Fruit fly (Drosophila melanogaster) whole organism, embryonic: ENCODE data around the gene Rbcn-3B.

Source experiments
- Adf1 ChIP-seq: fragments of 200-800 bp; sonication (Bioruptor generic); IDR thresholded peaks from 2 replicates; pipeline ENCODE4 v1.3.6; 2022; ENCODE audit warnings: missing biosample characterization, missing genetic modification characterization
- Atf-2 ChIP-seq: fragments of 200-800 bp; sonication (Bioruptor generic); optimal IDR thresholded peaks from 2 replicates; lab custom pipeline; 2016; ENCODE audit warnings: missing biosample characterization, missing genetic modification characterization
- C15 ChIP-seq: fragments of 200-800 bp; sonication (Bioruptor generic); IDR thresholded peaks from 3 replicates; pipeline ENCODE4 v1.3.6; 2022; ENCODE audit warnings: missing biosample characterization, missing genetic modification characterization
- CG11085 ChIP-seq: fragments of 200-800 bp; sonication (Bioruptor generic); IDR thresholded peaks from 2 replicates; pipeline ENCODE4 v1.3.6; 2022; ENCODE audit warnings: missing biosample characterization, missing genetic modification characterization
- CG11695 ChIP-seq: fragments of 200-800 bp; sonication (Bioruptor generic); IDR thresholded peaks from 3 replicates; pipeline ENCODE4 v1.3.6; 2022; ENCODE audit warnings: missing biosample characterization, missing genetic modification characterization
- CG12299 ChIP-seq: fragments of 200-800 bp; sonication (Bioruptor generic); optimal IDR thresholded peaks from 2 replicates; lab custom pipeline; 2018; ENCODE audit warnings: missing biosample characterization, mild to moderate bottlenecking, missing genetic modification characterization
- CG13287 ChIP-seq: fragments of 200-800 bp; sonication (Bioruptor generic); IDR thresholded peaks from 2 replicates; pipeline ENCODE4 v1.3.6; 2022; ENCODE audit warnings: missing biosample characterization, missing genetic modification characterization; ENCODE audit not compliant: partially characterized antibody
- CG14441 ChIP-seq: fragments of 200-800 bp; sonication (Bioruptor generic); IDR thresholded peaks from 2 replicates; pipeline ENCODE4 v1.3.6; 2022; ENCODE audit warnings: missing biosample characterization, missing genetic modification characterization
- CG14667 ChIP-seq: fragments of 200-800 bp; sonication (Bioruptor generic); IDR thresholded peaks from 2 replicates; pipeline ENCODE4 v1.3.6; 2022; ENCODE audit warnings: missing biosample characterization, missing genetic modification characterization
- CG14710 ChIP-seq: fragments of 200-800 bp; sonication (Bioruptor generic); optimal IDR thresholded peaks from 3 replicates; lab custom pipeline; 2019; ENCODE audit warnings: missing biosample characterization, mild to moderate bottlenecking, missing genetic modification characterization, moderate library complexity
- CG17912 ChIP-seq: fragments of 200-800 bp; sonication (Bioruptor generic); optimal IDR thresholded peaks from 2 replicates; lab custom pipeline; 2018; ENCODE audit warnings: missing biosample characterization, mild to moderate bottlenecking, missing genetic modification characterization
- CG18619 ChIP-seq: fragments of 200-800 bp; sonication (Bioruptor generic); optimal IDR thresholded peaks from 3 replicates; lab custom pipeline; 2017; ENCODE audit warnings: missing biosample characterization, mild to moderate bottlenecking, missing genetic modification characterization
- CG2116 ChIP-seq: fragments of 200-800 bp; sonication (Bioruptor generic); optimal IDR thresholded peaks from 3 replicates; lab custom pipeline; 2018; ENCODE audit warnings: missing biosample characterization, mild to moderate bottlenecking, missing genetic modification characterization
- CG2712 ChIP-seq: fragments of 200-800 bp; optimal IDR thresholded peaks from 3 replicates; lab custom pipeline; 2019; ENCODE audit warnings: missing biosample characterization, mild to moderate bottlenecking, missing genetic modification characterization, moderate library complexity
- CG2889 ChIP-seq: fragments of 200-800 bp; sonication (Bioruptor generic); IDR thresholded peaks from 3 replicates; pipeline ENCODE4 v1.3.6; 2022; ENCODE audit warnings: missing biosample characterization, missing genetic modification characterization
- CG3838 ChIP-seq: fragments of 200-800 bp; sonication (Bioruptor generic); optimal IDR thresholded peaks from 3 replicates; lab custom pipeline; 2016; ENCODE audit warnings: missing biosample characterization, missing genetic modification characterization
- CG4707 ChIP-seq: fragments of 200-800 bp; sonication (Bioruptor generic); optimal IDR thresholded peaks from 2 replicates; lab custom pipeline; 2018; ENCODE audit warnings: missing biosample characterization, mild to moderate bottlenecking, missing genetic modification characterization, moderate library complexity
- CG5245 ChIP-seq: fragments of 200-800 bp; sonication (Bioruptor generic); optimal IDR thresholded peaks from 3 replicates; lab custom pipeline; 2016; ENCODE audit warnings: missing biosample characterization, missing genetic modification characterization
- CG6683 ChIP-seq: fragments of 200-800 bp; sonication (Bioruptor generic); optimal IDR thresholded peaks from 2 replicates; lab custom pipeline; 2017; ENCODE audit warnings: missing biosample characterization, mild to moderate bottlenecking, missing genetic modification characterization, missing genetic modification reagents
- CG7556 ChIP-seq: fragments of 200-800 bp; sonication (Bioruptor generic); optimal IDR thresholded peaks from 2 replicates; lab custom pipeline; 2017; ENCODE audit warnings: missing biosample characterization, mild to moderate bottlenecking, missing genetic modification characterization
- CG7745 ChIP-seq: fragments of 200-800 bp; sonication (Bioruptor generic); optimal IDR thresholded peaks from 2 replicates; lab custom pipeline; 2018; ENCODE audit warnings: missing biosample characterization, mild to moderate bottlenecking, missing genetic modification characterization, moderate library complexity
- CG8359 ChIP-seq: fragments of 200-800 bp; sonication (Bioruptor generic); optimal IDR thresholded peaks from 2 replicates; lab custom pipeline; 2017; ENCODE audit warnings: missing biosample characterization, mild to moderate bottlenecking, missing genetic modification characterization, borderline replicate concordance
- CG8944 ChIP-seq: fragments of 200-800 bp; sonication (Bioruptor generic); optimal IDR thresholded peaks from 3 replicates; lab custom pipeline; 2016; ENCODE audit warnings: missing biosample characterization, missing genetic modification characterization
- CG9215 ChIP-seq: fragments of 200-800 bp; sonication (Bioruptor generic); IDR thresholded peaks from 2 replicates; pipeline ENCODE4 v1.3.6; 2022; ENCODE audit warnings: missing biosample characterization, missing genetic modification characterization
- CG9437 ChIP-seq: fragments of 200-800 bp; sonication (Bioruptor generic); optimal IDR thresholded peaks from 2 replicates; lab custom pipeline; 2018; ENCODE audit warnings: missing biosample characterization, mild to moderate bottlenecking, missing genetic modification characterization
- CG9876 ChIP-seq: fragments of 200-800 bp; sonication (Bioruptor generic); optimal IDR thresholded peaks from 2 replicates; lab custom pipeline; 2016; ENCODE audit warnings: missing biosample characterization, missing genetic modification characterization
- CG9932 ChIP-seq: fragments of 200-800 bp; sonication (Bioruptor generic); IDR thresholded peaks from 2 replicates; pipeline ENCODE4 v1.3.6; 2022; ENCODE audit warnings: missing biosample characterization, missing genetic modification characterization
- Dll ChIP-seq: fragments of 200-800 bp; sonication (Bioruptor generic); IDR thresholded peaks from 4 replicates; pipeline ENCODE4 v1.3.6; 2022; ENCODE audit warnings: missing biosample characterization, missing genetic modification characterization; ENCODE audit not compliant: partially characterized antibody
- Doc2 ChIP-seq: fragments of 200-800 bp; sonication (Bioruptor generic); IDR thresholded peaks from 2 replicates; pipeline ENCODE4 v1.3.6; 2022; ENCODE audit warnings: missing biosample characterization, missing genetic modification characterization
- Dref ChIP-seq: fragments of 200-800 bp; sonication (Bioruptor generic); IDR thresholded peaks from 2 replicates; pipeline ENCODE4 v1.3.6; 2022; ENCODE audit warnings: missing biosample characterization, missing genetic modification characterization
- H2.0 ChIP-seq: fragments of 200-800 bp; sonication (Bioruptor generic); IDR thresholded peaks from 2 replicates; pipeline ENCODE4 v1.3.6; 2022; ENCODE audit warnings: missing biosample characterization, missing genetic modification characterization
- NC2α ChIP-seq: fragments of 200-800 bp; sonication (Bioruptor generic); optimal IDR thresholded peaks from 2 replicates; lab custom pipeline; 2016; ENCODE audit warnings: missing biosample characterization, missing genetic modification characterization
- Nf-YC ChIP-seq: fragments of 200-800 bp; optimal IDR thresholded peaks from 3 replicates; lab custom pipeline; 2019; ENCODE audit warnings: missing biosample characterization, mild to moderate bottlenecking, missing genetic modification characterization, moderate library complexity
- Sin3A ChIP-seq: fragments of >200 bp; optimal IDR thresholded peaks from 2 replicates; lab custom pipeline; 2018
- Six4 ChIP-seq: fragments of 200-800 bp; sonication (Bioruptor generic); optimal IDR thresholded peaks from 2 replicates; lab custom pipeline; 2016; ENCODE audit warnings: missing biosample characterization, missing genetic modification characterization
- Sox100B ChIP-seq: fragments of 200-800 bp; sonication (Bioruptor generic); optimal IDR thresholded peaks from 3 replicates; lab custom pipeline; 2018; ENCODE audit warnings: missing biosample characterization, mild to moderate bottlenecking, missing genetic modification characterization
- emc ChIP-seq: fragments of 200-800 bp; sonication (Bioruptor generic); optimal IDR thresholded peaks from 2 replicates; lab custom pipeline; 2016; ENCODE audit warnings: missing biosample characterization, missing genetic modification characterization
- ewg ChIP-seq: fragments of 200-800 bp; sonication (Bioruptor generic); optimal IDR thresholded peaks from 3 replicates; lab custom pipeline; 2017; ENCODE audit warnings: mild to moderate bottlenecking, missing biosample characterization, missing genetic modification reagents, missing genetic modification characterization
- fd102C ChIP-seq: fragments of 200-800 bp; sonication (Bioruptor generic); optimal IDR thresholded peaks from 2 replicates; lab custom pipeline; 2018; ENCODE audit warnings: missing biosample characterization, mild to moderate bottlenecking, missing genetic modification characterization, moderate library complexity
- hb ChIP-seq: fragments of 200-800 bp; sonication (Bioruptor generic); IDR thresholded peaks from 3 replicates; pipeline ENCODE4 v1.3.6; 2022; ENCODE audit warnings: missing biosample characterization, missing genetic modification characterization; ENCODE audit not compliant: partially characterized antibody
- ken ChIP-seq: fragments of 200-800 bp; sonication (Bioruptor generic); IDR thresholded peaks from 3 replicates; pipeline ENCODE4 v1.3.6; 2022; ENCODE audit warnings: missing biosample characterization, missing genetic modification characterization
- kni ChIP-seq: fragments of 200-800 bp; sonication (Bioruptor generic); optimal IDR thresholded peaks from 3 replicates; lab custom pipeline; 2017; ENCODE audit warnings: mild to moderate bottlenecking, missing biosample characterization, missing genetic modification reagents, missing genetic modification characterization
- nmo ChIP-seq: fragments of 200-800 bp; sonication (Bioruptor generic); optimal IDR thresholded peaks from 2 replicates; lab custom pipeline; 2018; ENCODE audit warnings: missing biosample characterization, mild to moderate bottlenecking, missing genetic modification characterization, moderate library complexity
- otp ChIP-seq: fragments of 200-800 bp; sonication (Bioruptor generic); IDR thresholded peaks from 3 replicates; pipeline ENCODE4, ENCODE4 v1.3.6; 2022; ENCODE audit warnings: missing biosample characterization, missing genetic modification characterization
- pb ChIP-seq: fragments of 200-800 bp; sonication (Bioruptor generic); optimal IDR thresholded peaks from 3 replicates; lab custom pipeline; 2016; ENCODE audit warnings: missing biosample characterization, missing genetic modification characterization
- phol ChIP-seq: fragments of 200-800 bp; sonication (Bioruptor generic); optimal IDR thresholded peaks from 3 replicates; lab custom pipeline; 2018; ENCODE audit warnings: missing biosample characterization, mild to moderate bottlenecking, missing genetic modification characterization, moderate library complexity
- run ChIP-seq: fragments of 200-800 bp; sonication (Bioruptor generic); optimal IDR thresholded peaks from 3 replicates; lab custom pipeline; 2018; ENCODE audit warnings: missing biosample characterization, mild to moderate bottlenecking, missing genetic modification characterization
- schlank ChIP-seq: fragments of 200-800 bp; sonication (Bioruptor generic); optimal IDR thresholded peaks from 2 replicates; lab custom pipeline; 2018; ENCODE audit warnings: missing biosample characterization, mild to moderate bottlenecking, missing genetic modification characterization
- tap ChIP-seq: fragments of 200-800 bp; optimal IDR thresholded peaks from 3 replicates; lab custom pipeline; 2019; ENCODE audit warnings: missing biosample characterization, mild to moderate bottlenecking, missing genetic modification characterization, moderate library complexity
- tll ChIP-seq, 2 experiments: fragments of 200-800 bp in 1 of 2; fragments of >200 bp in 1 of 2; sonication (Bioruptor generic) in 1 of 2; optimal IDR thresholded peaks; 2 replicates each; lab custom pipeline; 2017 to 2019; ENCODE audit warnings: missing biosample characterization in 2 of 2, missing genetic modification characterization in 2 of 2, mild to moderate bottlenecking in 1 of 2, moderate library complexity in 1 of 2
- vnd ChIP-seq: fragments of 200-800 bp; sonication (Bioruptor generic); IDR thresholded peaks from 3 replicates; pipeline ENCODE4 v1.3.6; 2022; ENCODE audit warnings: missing biosample characterization, missing genetic modification characterization; ENCODE audit not compliant: partially characterized antibody

Rbcn-3B gene

DNA sequence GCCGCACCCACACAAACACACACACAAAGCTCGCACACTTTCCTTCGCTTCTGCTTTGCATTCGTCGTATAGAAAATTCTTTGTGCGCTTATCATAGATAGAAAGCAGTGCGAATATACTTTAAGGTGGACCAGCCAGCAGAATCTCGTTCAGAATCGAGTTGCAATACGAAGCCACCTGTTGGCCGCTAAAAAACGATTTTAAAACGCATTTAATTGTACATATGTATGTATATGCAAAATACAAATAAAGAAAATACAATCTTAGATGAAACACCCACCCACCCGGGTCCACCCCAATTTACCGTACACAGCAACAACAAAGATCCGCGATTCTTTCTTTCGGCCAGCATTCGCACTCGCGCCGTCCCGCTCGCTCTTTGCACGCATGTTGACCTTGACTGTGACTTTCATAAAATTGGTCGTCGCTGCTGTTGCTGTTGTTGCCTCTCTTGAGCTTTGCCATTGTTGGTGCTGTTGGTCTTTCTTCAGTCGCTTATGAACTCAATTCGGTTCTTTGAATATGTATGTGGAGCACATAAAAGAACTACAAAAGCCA lies 39.9 kb downstream of the Rbcn-3B start (continued):
- TF ChIP-seq ken (GFP tag; lab: Robert Waterston, UW): no peak
- TF ChIP-seq Six4 (GFP tag; lab: Kevin White, UChicago): no peak
- no peak for TF ChIP-seq NC2α (GFP tag; lab: Kevin White, UChicago)
- no peak for TF ChIP-seq CG3838 (GFP tag; lab: Kevin White, UChicago)
- TF ChIP-seq kni (GFP tag; lab: Kevin White, UChicago): no peak
- no peak for TF ChIP-seq CG14667 (GFP tag; lab: Robert Waterston, UW)
- no peak for TF ChIP-seq tll (GFP tag; optimal IDR thresholded peaks at IDR 0.05; lab: Kevin White, UChicago)
- no peak for TF ChIP-seq pb (GFP tag; lab: Kevin White, UChicago)
- no peak for TF ChIP-seq CG8944
- no peak for TF ChIP-seq CG2889 (GFP tag; lab: Robert Waterston, UW)
- no peak for TF ChIP-seq otp (GFP tag; lab: Robert Waterston, UW)
- TF ChIP-seq CG11085: 0 out of 2 replicates have a peak, but pooled peaks have one; percentile 31
- no peak for TF ChIP-seq CG5245 (GFP tag; lab: Kevin White, UChicago)
- TF ChIP-seq fd102C: no peak
- peak; percentile 23 for TF ChIP-seq phol (tag; lab: Kevin White, UChicago)
- no peak for TF ChIP-seq CG8359 (GFP tag; lab: Kevin White, UChicago)
- no peak for TF ChIP-seq tap
- TF ChIP-seq CG14710: no peak
- TF ChIP-seq vnd (GFP tag; lab: Robert Waterston, UW): no peak
- TF ChIP-seq CG9932 (GFP tag; lab: Robert Waterston, UW): peak; percentile 77
- TF ChIP-seq CG9876: no peak
- peak; percentile 27 for TF ChIP-seq CG7556
- peak; percentile 44; the same call in 1 of the 3 replicates for TF ChIP-seq CG11695 (GFP tag; lab: Robert Waterston, UW)
- TF ChIP-seq CG9437 (GFP tag; lab: Kevin White, UChicago): peak; percentile 32
- no peak for TF ChIP-seq Adf1 (GFP tag; lab: Robert Waterston, UW)
- TF ChIP-seq nmo (GFP tag; lab: Kevin White, UChicago): no peak
- no peak for TF ChIP-seq emc (GFP tag; lab: Kevin White, UChicago)
- TF ChIP-seq CG9215: peak; percentile 31; the same call in 1 of the 2 replicates
- peak; percentile 16 for TF ChIP-seq CG6683 (GFP tag; lab: Kevin White, UChicago)
- no peak for TF ChIP-seq Sin3A
- TF ChIP-seq CG18619 (GFP tag; lab: Kevin White, UChicago): peak; percentile 58
- TF ChIP-seq CG14441 (GFP tag; lab: Robert Waterston, UW): 0 out of 2 replicates have a peak, but pooled peaks have one; percentile 17
- TF ChIP-seq Nf-YC (tag; lab: Kevin White, UChicago): no peak
- TF ChIP-seq CG2712 (tag; lab: Kevin White, UChicago): peak; percentile 49
- TF ChIP-seq Dref (GFP tag; lab: Robert Waterston, UW): no peak
- no peak for TF ChIP-seq C15 (GFP tag; lab: Robert Waterston, UW)
- TF ChIP-seq hb (GFP tag; lab: Robert Waterston, UW): no peak
- no peak for TF ChIP-seq CG13287 (GFP tag; lab: Robert Waterston, UW)
- TF ChIP-seq CG4707 (GFP tag; lab: Kevin White, UChicago): no peak
- TF ChIP-seq run (tag; lab: Kevin White, UChicago): no peak
- no peak for TF ChIP-seq CG2116 (GFP tag; lab: Kevin White, UChicago)
- TF ChIP-seq H2.0 (GFP tag; lab: Robert Waterston, UW): peak; percentile 35; the same call in 1 of the 2 replicates
- peak; percentile 41 for TF ChIP-seq schlank (tag; lab: Kevin White, UChicago)
- TF ChIP-seq CG12299: no peak
- no peak for TF ChIP-seq Doc2 (GFP tag; lab: Robert Waterston, UW)
- TF ChIP-seq Dll (GFP tag; lab: Robert Waterston, UW): no peak
- TF ChIP-seq Sox100B (GFP tag; lab: Kevin White, UChicago): no peak
- no peak for TF ChIP-seq Atf-2
- TF ChIP-seq CG7745 (tag; lab: Kevin White, UChicago): no peak
- TF ChIP-seq CG17912 (GFP tag; lab: Kevin White, UChicago): no peak
- no peak for TF ChIP-seq ewg (GFP tag; lab: Kevin White, UChicago)
